Worm (Caenorhabditis elegans): ENCODE measurements around the gene gtf-2A2.
A peak's percentile ranks its signal among the peaks of the same experiment; 100 is the strongest.

The gtf-2A2 gene

ce11 chrIII:12614669-12615451, 9.7 kb upstream of the gtf-2A2 start (continued):
- TF ChIP-seq efl-1 (optimal IDR thresholded peaks at IDR 0.05) = peak; percentile 23 to 38
- peak; percentile 15 to 66 for TF ChIP-seq efl-1 (GFP tag; optimal IDR thresholded peaks at IDR 0.05 in 1 of 2)

ce11 chrIII:12615859-12616439, 8.6 kb upstream of the gtf-2A2 start:
- TF ChIP-seq sup-37 (GFP tag; optimal IDR thresholded peaks at IDR 0.05) = no peak
- no peak for TF ChIP-seq C16A3.4 (tag; optimal IDR thresholded peaks at IDR 0.05)
- TF ChIP-seq hlh-4 (tag; optimal IDR thresholded peaks at IDR 0.05) = peak; percentile 57
- TF ChIP-seq pax-3 (tag; optimal IDR thresholded peaks at IDR 0.05) = peak; percentile 79
- TF ChIP-seq unc-130 (tag; optimal IDR thresholded peaks at IDR 0.05) = no peak
- no peak for TF ChIP-seq lsy-2 (tag; optimal IDR thresholded peaks at IDR 0.05)
- TF ChIP-seq nhr-77 (tag; optimal IDR thresholded peaks at IDR 0.05) = peak; percentile 0
- no peak for TF ChIP-seq nhr-28 (tag; optimal IDR thresholded peaks at IDR 0.05)
- peak; percentile 40 for TF ChIP-seq swsn-7 (tag; optimal IDR thresholded peaks at IDR 0.05)
- peak; percentile 35 for TF ChIP-seq nhr-20 (tag; optimal IDR thresholded peaks at IDR 0.05)
- TF ChIP-seq nhr-12 (tag; optimal IDR thresholded peaks at IDR 0.05) = no peak
- TF ChIP-seq nhr-47 (tag; optimal IDR thresholded peaks at IDR 0.05) = peak; percentile 82
- TF ChIP-seq unc-62 (GFP tag; optimal IDR thresholded peaks at IDR 0.05) = no peak
- TF ChIP-seq dpl-1 (GFP tag; optimal IDR thresholded peaks at IDR 0.05) = no peak
- TF ChIP-seq sptf-1 (tag; optimal IDR thresholded peaks at IDR 0.05) = no peak
- TF ChIP-seq irx-1 (tag; optimal IDR thresholded peaks at IDR 0.05) = peak; percentile 1
- TF ChIP-seq Y116A8C.19 (tag; optimal IDR thresholded peaks at IDR 0.05; ENCODE audit: borderline replicate concordance) = no peak
- no peak for TF ChIP-seq lin-39 (tag; optimal IDR thresholded peaks at IDR 0.05)
- TF ChIP-seq egl-13 (tag; optimal IDR thresholded peaks at IDR 0.05) = peak; percentile 75
- no peak for TF ChIP-seq nhr-85 (tag)
- peak; percentile 29 for TF ChIP-seq jun-1 (tag; optimal IDR thresholded peaks at IDR 0.05)
- TF ChIP-seq ztf-4 (tag; optimal IDR thresholded peaks at IDR 0.05) = peak; percentile 55
- TF ChIP-seq lin-13 (GFP tag; optimal IDR thresholded peaks at IDR 0.05) = no peak
- no peak for TF ChIP-seq efl-1 (optimal IDR thresholded peaks at IDR 0.05)
- TF ChIP-seq efl-1 (GFP tag; optimal IDR thresholded peaks at IDR 0.05 in 1 of 2) = no peak
- peak; percentile 92 for TF ChIP-seq dsc-1 (tag; optimal IDR thresholded peaks at IDR 0.05)
- peak; percentile 36 for TF ChIP-seq unc-86 (tag; optimal IDR thresholded peaks at IDR 0.05)
- TF ChIP-seq fkh-8 (tag; optimal IDR thresholded peaks at IDR 0.05) = peak; percentile 95
- peak; percentile 75 for TF ChIP-seq nhr-71 (tag; optimal IDR thresholded peaks at IDR 0.05)
- peak; percentile 29 for TF ChIP-seq lin-14 (GFP tag; optimal IDR thresholded peaks at IDR 0.05)
- peak; percentile 57 for TF ChIP-seq ceh-8 (GFP tag; optimal IDR thresholded peaks at IDR 0.05)
- peak; percentile 5 for TF ChIP-seq xbp-1 (tag; optimal IDR thresholded peaks at IDR 0.05)
- TF ChIP-seq sox-4 (tag; optimal IDR thresholded peaks at IDR 0.05) = peak; percentile 82
- TF ChIP-seq skn-1 (tag; optimal IDR thresholded peaks at IDR 0.05) = no peak
- TF ChIP-seq fkh-10 (GFP tag; optimal IDR thresholded peaks at IDR 0.05) = no peak
- TF ChIP-seq mep-1 (tag; optimal IDR thresholded peaks at IDR 0.05) = peak; percentile 24
- no peak for TF ChIP-seq lin-15B (tag; optimal IDR thresholded peaks at IDR 0.05)

- TF ChIP-seq hlh-4 (tag; optimal IDR thresholded peaks at IDR 0.05) = no peak
- no peak for TF ChIP-seq unc-62 (GFP tag; optimal IDR thresholded peaks at IDR 0.05)
- TF ChIP-seq nhr-20 (tag; optimal IDR thresholded peaks at IDR 0.05) = peak; percentile 92
- no peak for TF ChIP-seq egl-13 (tag; optimal IDR thresholded peaks at IDR 0.05)
- TF ChIP-seq pqm-1 (tag; optimal IDR thresholded peaks at IDR 0.05) = peak; percentile 26
- TF ChIP-seq nhr-85 (tag) = peak; percentile 96
- TF ChIP-seq elt-2 (tag; optimal IDR thresholded peaks at IDR 0.05) = peak; percentile 68
- peak; percentile 44 for TF ChIP-seq C16A3.4 (tag; optimal IDR thresholded peaks at IDR 0.05)
- TF ChIP-seq ztf-4 (tag; optimal IDR thresholded peaks at IDR 0.05) = peak; percentile 63
- TF ChIP-seq blmp-1 (tag; optimal IDR thresholded peaks at IDR 0.05) = peak; percentile 87
- no peak for TF ChIP-seq alr-1 (tag; optimal IDR thresholded peaks at IDR 0.05; ENCODE audit: borderline replicate concordance)
- no peak for TF ChIP-seq ceh-63 (GFP tag; optimal IDR thresholded peaks at IDR 0.05)
- peak; percentile 82 for TF ChIP-seq mep-1 (tag; optimal IDR thresholded peaks at IDR 0.05)
- TF ChIP-seq mab-9 (GFP tag; IDR thresholded peaks at IDR 0.05) = no peak
- TF ChIP-seq ets-5 (GFP tag; IDR thresholded peaks at IDR 0.05) = no peak
- no peak for TF ChIP-seq isw-1 (GFP tag; IDR thresholded peaks at IDR 0.05)
- TF ChIP-seq jun-1 (tag; optimal IDR thresholded peaks at IDR 0.05) = peak; percentile 58
- TF ChIP-seq lin-13 (GFP tag; optimal IDR thresholded peaks at IDR 0.05) = peak; percentile 69
- TF ChIP-seq F16B12.6 (tag; optimal IDR thresholded peaks at IDR 0.05) = no peak
- TF ChIP-seq lin-14 (GFP tag; optimal IDR thresholded peaks at IDR 0.05) = peak; percentile 87
- TF ChIP-seq unc-30 (tag; optimal IDR thresholded peaks at IDR 0.05) = no peak
- TF ChIP-seq nhr-47 (tag; optimal IDR thresholded peaks at IDR 0.05) = peak; percentile 72
- TF ChIP-seq aha-1 (tag; optimal IDR thresholded peaks at IDR 0.05) = no peak
- TF ChIP-seq fkh-10 (GFP tag; optimal IDR thresholded peaks at IDR 0.05) = no peak
- TF ChIP-seq nhr-12 (tag; optimal IDR thresholded peaks at IDR 0.05) = no peak
Observed at ce11 chrIII:12616990-12617393, 7.6 kb upstream of the gtf-2A2 start.

All from whole organism, L1 larva.